Worm (Caenorhabditis elegans) whole organism, young adult: ENCODE measurements around the gene tpst-1.

Experiments used
- B0019.2 ChIP-seq: fragments of 200-800 bp; sonication (Bioruptor generic); conservative IDR thresholded peaks from 2 replicates; pipeline ENCODE4 v1.3.6; 2022; ENCODE audit warnings: missing genetic modification reagents, missing genetic modification characterization, missing compliant biosample characterization
- B0035.1 ChIP-seq: sonication (generic microtip); optimal IDR thresholded peaks from 2 replicates; lab custom pipeline; 2016; ENCODE audit warnings: missing genetic modification characterization, mild to moderate bottlenecking, missing compliant biosample characterization, missing genotype, missing genetic modification reagents
- B0336.3 ChIP-seq: fragments of 200-800 bp; sonication (Bioruptor generic); IDR thresholded peaks from 2 replicates; pipeline ENCODE4 v1.3.6; 2022; ENCODE audit warnings: missing genetic modification characterization, missing compliant biosample characterization
- C17E4.6 ChIP-seq: fragments of 200-800 bp; sonication (Bioruptor generic); IDR thresholded peaks from 2 replicates; pipeline ENCODE4 v1.3.6; 2022; ENCODE audit warnings: missing genetic modification reagents, missing genetic modification characterization, missing compliant biosample characterization
- D2030.7 ChIP-seq: fragments of 200-800 bp; sonication (Bioruptor generic); IDR thresholded peaks from 2 replicates; pipeline ENCODE4 v1.3.6; 2022; ENCODE audit warnings: missing genetic modification reagents, missing genetic modification characterization, missing compliant biosample characterization
- F33H1.4 ChIP-seq: fragments of 200-800 bp; sonication (Bioruptor generic); IDR thresholded peaks from 2 replicates; pipeline ENCODE4 v1.3.6; 2022; ENCODE audit warnings: missing genetic modification reagents, missing genetic modification characterization, missing compliant biosample characterization
- F39B2.1 ChIP-seq: fragments of 200-800 bp; sonication (Bioruptor generic); IDR thresholded peaks from 2 replicates; pipeline ENCODE4 v1.3.6; 2022; ENCODE audit warnings: missing genetic modification reagents, missing genetic modification characterization, missing compliant biosample characterization
- K11D2.4 ChIP-seq: fragments of 200-800 bp; sonication (Bioruptor generic); IDR thresholded peaks from 2 replicates; pipeline ENCODE4 v1.3.6; 2022; ENCODE audit warnings: missing genetic modification reagents, missing genetic modification characterization, missing compliant biosample characterization
- K12H6.12 ChIP-seq: fragments of 200-800 bp; sonication (Bioruptor generic); optimal IDR thresholded peaks from 2 replicates; lab custom pipeline; 2018; ENCODE audit warnings: mild to moderate bottlenecking, missing genetic modification characterization, missing compliant biosample characterization
- T26A5.8 ChIP-seq: sonication (generic microtip); optimal IDR thresholded peaks from 2 replicates; lab custom pipeline; 2016; ENCODE audit warnings: missing genetic modification characterization, missing compliant biosample characterization
- Y53F4B.3 ChIP-seq: fragments of 200-800 bp; sonication (Bioruptor generic); IDR thresholded peaks from 2 replicates; pipeline ENCODE4 v1.3.6; 2022; ENCODE audit warnings: missing genetic modification reagents, missing genetic modification characterization, missing compliant biosample characterization
- Y53G8AR.9 ChIP-seq: fragments of 200-800 bp; sonication (Bioruptor generic); conservative IDR thresholded peaks from 2 replicates; pipeline ENCODE4 v1.3.6; 2022; ENCODE audit warnings: missing genetic modification reagents, missing genetic modification characterization, missing compliant biosample characterization
- Y79H2A.3 ChIP-seq: fragments of 200-800 bp; sonication (Bioruptor generic); conservative IDR thresholded peaks from 2 replicates; pipeline ENCODE4 v1.3.6; 2022; ENCODE audit warnings: missing genetic modification reagents, missing genetic modification characterization, missing compliant biosample characterization
- ama-1 ChIP-seq, 3 experiments: fragments of 150-350 bp in 1 of 3; sonication (generic microtip) in 2 of 3; optimal IDR thresholded peaks; 2 replicates each; lab custom pipeline; 2014 to 2018; ENCODE audit warnings: missing biosample characterization in 2 of 3, missing genetic modification characterization in 2 of 3, missing genetic modification reagents in 2 of 3
- atf-7 ChIP-seq: sonication (generic microtip); optimal IDR thresholded peaks from 2 replicates; lab custom pipeline; 2017; ENCODE audit warnings: mild to moderate bottlenecking, missing genetic modification characterization, missing compliant biosample characterization
- attf-5 ChIP-seq: fragments of 200-800 bp; sonication (Bioruptor generic); optimal IDR thresholded peaks from 2 replicates; lab custom pipeline; 2018; ENCODE audit warnings: mild to moderate bottlenecking, missing genetic modification characterization, missing compliant biosample characterization
- attf-6 ChIP-seq: fragments of 200-800 bp; sonication (Bioruptor generic); IDR thresholded peaks from 2 replicates; pipeline ENCODE4 v1.3.6; 2022; ENCODE audit warnings: missing genetic modification reagents, missing genetic modification characterization, missing compliant biosample characterization
- bed-2 ChIP-seq: fragments of 200-800 bp; sonication (Bioruptor generic); IDR thresholded peaks from 2 replicates; pipeline ENCODE4 v1.3.6; 2022; ENCODE audit warnings: missing genetic modification reagents, missing genetic modification characterization, missing compliant biosample characterization
- ceh-100 ChIP-seq: fragments of 200-800 bp; sonication (Bioruptor generic); IDR thresholded peaks from 2 replicates; pipeline ENCODE4 v1.3.6; 2022; ENCODE audit warnings: missing genetic modification reagents, missing genetic modification characterization, missing compliant biosample characterization
- chd-7 ChIP-seq: sonication (generic microtip); optimal IDR thresholded peaks from 2 replicates; lab custom pipeline; 2016; ENCODE audit warnings: mild to moderate bottlenecking, missing genetic modification characterization, moderate library complexity, missing compliant biosample characterization
- die-1 ChIP-seq: sonication (generic microtip); optimal IDR thresholded peaks from 2 replicates; lab custom pipeline; 2016; ENCODE audit warnings: missing genotype, mild to moderate bottlenecking, missing genetic modification characterization, missing compliant biosample characterization
- egl-44 ChIP-seq: fragments of 200-800 bp; sonication (Bioruptor generic); IDR thresholded peaks from 2 replicates; pipeline ENCODE4 v1.3.6; 2022; ENCODE audit warnings: missing genetic modification reagents, missing genetic modification characterization, missing compliant biosample characterization
- hmg-20 ChIP-seq: fragments of 200-800 bp; sonication (Bioruptor generic); IDR thresholded peaks from 2 replicates; pipeline ENCODE4 v1.3.6; 2022; ENCODE audit warnings: missing genetic modification reagents, missing genetic modification characterization, missing compliant biosample characterization
- let-607 ChIP-seq, 2 experiments: fragments of 200-800 bp in 1 of 2; sonication (Bioruptor generic) in 1 of 2; sonication (generic microtip) in 1 of 2; optimal IDR thresholded peaks; 2 replicates each; lab custom pipeline; 2016 to 2018; ENCODE audit warnings: mild to moderate bottlenecking in 2 of 2, missing compliant biosample characterization in 2 of 2, missing genetic modification characterization in 2 of 2, moderate library complexity in 2 of 2, missing genotype in 1 of 2
- lin-26 ChIP-seq: fragments of 200-800 bp; sonication (Bioruptor generic); IDR thresholded peaks from 2 replicates; pipeline ENCODE4 v1.3.6; 2022; ENCODE audit warnings: missing genetic modification reagents, missing genetic modification characterization, missing compliant biosample characterization
- lin-35 ChIP-seq, 3 experiments: fragments of 150-350 bp in 2 of 3; sonication (generic microtip) in 1 of 3; optimal IDR thresholded peaks; 2 replicates each; lab custom pipeline; 2014 to 2018; ENCODE audit warnings: missing biosample characterization in 3 of 3, missing genetic modification characterization in 3 of 3, missing genetic modification reagents in 3 of 3
- lin-54 ChIP-seq: fragments of 200-800 bp; sonication (Bioruptor generic); optimal IDR thresholded peaks from 2 replicates; lab custom pipeline; 2018; ENCODE audit warnings: mild to moderate bottlenecking, missing genetic modification characterization, missing compliant biosample characterization
- madf-6 ChIP-seq: fragments of 200-800 bp; sonication (Bioruptor generic); IDR thresholded peaks from 2 replicates; pipeline ENCODE4 v1.3.6; 2022; ENCODE audit warnings: missing genetic modification reagents, missing genetic modification characterization, missing compliant biosample characterization
- mcd-1 ChIP-seq: fragments of 200-800 bp; sonication (Bioruptor generic); IDR thresholded peaks from 2 replicates; pipeline ENCODE4 v1.3.6; 2022; ENCODE audit warnings: missing genetic modification reagents, missing genetic modification characterization, missing compliant biosample characterization
- mel-28 ChIP-seq: sonication (generic microtip); optimal IDR thresholded peaks from 2 replicates; lab custom pipeline; 2016; ENCODE audit warnings: borderline replicate concordance, mild to moderate bottlenecking, missing genetic modification characterization, missing compliant biosample characterization
- nfya-1 ChIP-seq: sonication (generic microtip); optimal IDR thresholded peaks from 2 replicates; lab custom pipeline; 2017; ENCODE audit warnings: antibody characterized with exemption, missing compliant biosample characterization, missing genetic modification characterization, borderline replicate concordance; ENCODE audit not compliant: insufficient read depth
- nfya-2 ChIP-seq: fragments of 200-800 bp; sonication (Bioruptor generic); IDR thresholded peaks from 2 replicates; pipeline ENCODE4 v1.3.6; 2022; ENCODE audit warnings: missing genetic modification reagents, missing genetic modification characterization, missing compliant biosample characterization
- nfyb-1 ChIP-seq: fragments of 200-800 bp; sonication (Bioruptor generic); IDR thresholded peaks from 2 replicates; pipeline ENCODE4 v1.3.6; 2022; ENCODE audit warnings: missing genetic modification reagents, missing genetic modification characterization, missing compliant biosample characterization
- nhr-27 ChIP-seq: fragments of 200-800 bp; sonication (Bioruptor generic); optimal IDR thresholded peaks from 2 replicates; lab custom pipeline; 2018; ENCODE audit warnings: mild to moderate bottlenecking, missing genetic modification characterization, moderate library complexity, missing compliant biosample characterization
- nhr-80 ChIP-seq: sonication (generic microtip); optimal IDR thresholded peaks from 2 replicates; lab custom pipeline; 2016; ENCODE audit warnings: missing genetic modification characterization, missing compliant biosample characterization
- nhr-90 ChIP-seq: sonication (generic microtip); optimal IDR thresholded peaks from 2 replicates; lab custom pipeline; 2016; ENCODE audit warnings: missing genotype, mild to moderate bottlenecking, missing genetic modification characterization, missing compliant biosample characterization
- pha-4 ChIP-seq: fragments of 150-350 bp; sonication (generic microtip); optimal IDR thresholded peaks from 2 replicates; lab custom pipeline; 2014; ENCODE audit warnings: missing biosample characterization, missing genetic modification reagents, missing genetic modification characterization
- rcor-1 ChIP-seq: fragments of 200-800 bp; sonication (Bioruptor generic); IDR thresholded peaks from 2 replicates; pipeline ENCODE4 v1.3.6; 2022; ENCODE audit warnings: missing genetic modification reagents, missing genetic modification characterization, missing compliant biosample characterization
- repo-1 ChIP-seq: sonication (generic microtip); optimal IDR thresholded peaks from 2 replicates; lab custom pipeline; 2017; ENCODE audit warnings: mild to moderate bottlenecking, missing genetic modification characterization, missing compliant biosample characterization
- sdz-38 ChIP-seq: sonication (generic microtip); optimal IDR thresholded peaks from 2 replicates; lab custom pipeline; 2016; ENCODE audit warnings: missing genotype, missing genetic modification characterization, missing compliant biosample characterization
- tbp1 ChIP-seq: fragments of 200-800 bp; sonication (Bioruptor generic); optimal IDR thresholded peaks from 2 replicates; lab custom pipeline; 2018; ENCODE audit warnings: mild to moderate bottlenecking, missing genetic modification characterization, missing compliant biosample characterization
- tlf-1 ChIP-seq: fragments of 200-800 bp; sonication (Bioruptor generic); optimal IDR thresholded peaks from 2 replicates; lab custom pipeline; 2018; ENCODE audit warnings: mild to moderate bottlenecking, missing genetic modification characterization, missing compliant biosample characterization
- unc-130 ChIP-seq: sonication (generic microtip); optimal IDR thresholded peaks from 2 replicates; lab custom pipeline; 2016; ENCODE audit warnings: missing genetic modification reagents, missing genetic modification characterization, missing compliant biosample characterization
- unc-62 ChIP-seq: fragments of 150-350 bp; optimal IDR thresholded peaks from 2 replicates; lab custom pipeline; 2014; ENCODE audit warnings: missing biosample characterization, missing genetic modification reagents, missing genetic modification characterization
- zim-3 ChIP-seq: sonication (generic microtip); optimal IDR thresholded peaks from 2 replicates; lab custom pipeline; 2017; ENCODE audit warnings: mild to moderate bottlenecking, missing genetic modification characterization, moderate library complexity, missing compliant biosample characterization
- ztf-3 ChIP-seq: fragments of 200-800 bp; sonication (Bioruptor generic); optimal IDR thresholded peaks from 2 replicates; lab custom pipeline; 2018; ENCODE audit warnings: mild to moderate bottlenecking, missing genetic modification characterization, missing compliant biosample characterization
- ztf-6 ChIP-seq: fragments of 200-800 bp; sonication (Bioruptor generic); IDR thresholded peaks from 2 replicates; pipeline ENCODE4 v1.3.6; 2022; ENCODE audit warnings: missing genetic modification reagents, missing genetic modification characterization, missing compliant biosample characterization

The tpst-1 gene

ce11 chrIII:12608220-12608958 lies 53.7 kb downstream of the tpst-1 start, which contains the start of gene epc-1 (continued):
- TF ChIP-seq ama-1 (optimal IDR thresholded peaks at IDR 0.05; lab: Kevin White, UChicago) (peak; percentile 94), ama-1 (GFP tag; optimal IDR thresholded peaks at IDR 0.05; lab: Kevin White, UChicago) (peak in 1 of 2 experiments; percentile 5), nfya-2 (GFP tag; lab: Robert Waterston, UW) (no peak), unc-62 (GFP tag; lab: Kevin White, UChicago) (peak; percentile 66), Y53F4B.3 (GFP tag; lab: Robert Waterston, UW) (no peak), B0035.1 (peak; percentile 7), F33H1.4 (peak; percentile 72), egl-44 (GFP tag; lab: Robert Waterston, UW) (peak; percentile 73), hmg-20 (GFP tag; lab: Robert Waterston, UW) (no peak), nhr-80 (tag; lab: Kevin White, UChicago) (peak; percentile 84), attf-5 (GFP tag; lab: Kevin White, UChicago) (peak; percentile 91), rcor-1 (GFP tag; lab: Robert Waterston, UW) (peak; percentile 87), chd-7 (tag; lab: Kevin White, UChicago) (peak; percentile 86), B0019.2 (GFP tag; lab: Robert Waterston, UW) (peak; percentile 79), C17E4.6 (GFP tag; lab: Robert Waterston, UW) (peak; percentile 98), lin-35 (GFP tag; optimal IDR thresholded peaks at IDR 0.05; lab: Kevin White, UChicago) (peak in 1 of 3 experiments; percentile 67), pha-4 (tag; lab: Kevin White, UChicago) (peak; percentile 37), zim-3 (tag; lab: Kevin White, UChicago) (peak; percentile 58), B0336.3 (GFP tag; lab: Robert Waterston, UW) (peak; percentile 97), mcd-1 (GFP tag; lab: Robert Waterston, UW) (peak; percentile 88), unc-130 (GFP tag; lab: Kevin White, UChicago) (peak; percentile 61), T26A5.8 (tag; lab: Kevin White, UChicago) (no peak), lin-54 (peak; percentile 85), attf-6 (GFP tag; lab: Robert Waterston, UW) (no peak; the same call in 1 of the 2 replicates), Y79H2A.3 (peak; percentile 81), madf-6 (peak; percentile 81), D2030.7 (GFP tag; lab: Robert Waterston, UW) (peak; percentile 96), let-607 (tag; optimal IDR thresholded peaks at IDR 0.05; lab: Kevin White, UChicago) (peak; percentile 97 to 98), ztf-6 (GFP tag; lab: Robert Waterston, UW) (no peak), nfyb-1 (GFP tag; lab: Robert Waterston, UW) (peak; percentile 94), F39B2.1 (no peak), sdz-38 (tag; lab: Kevin White, UChicago) (no peak), ceh-100 (peak; percentile 76), nfya-1 (tag; lab: Kevin White, UChicago) (no peak), mel-28 (tag; lab: Kevin White, UChicago) (no peak), lin-26 (GFP tag; lab: Robert Waterston, UW) (peak; percentile 81), K12H6.12 (tag; lab: Kevin White, UChicago) (peak; percentile 94), tlf-1 (GFP tag; lab: Kevin White, UChicago) (peak; percentile 95), tbp1 (peak; percentile 73), ztf-3 (GFP tag; lab: Kevin White, UChicago) (peak; percentile 17), nhr-90 (tag; lab: Kevin White, UChicago) (no peak), K11D2.4 (GFP tag; lab: Robert Waterston, UW) (peak; percentile 89), repo-1 (tag; lab: Kevin White, UChicago) (peak; percentile 80), atf-7 (peak; percentile 93), Y53G8AR.9 (GFP tag; lab: Robert Waterston, UW) (peak; percentile 65), bed-2 (GFP tag; lab: Robert Waterston, UW) (0 out of 2 replicates have a peak, but pooled peaks have one; percentile 16), nhr-27 (no peak), die-1 (tag; lab: Kevin White, UChicago) (peak; percentile 38)
